Fruit fly (Drosophila melanogaster): ENCODE results near the gene FucT6.

FucT6 gene

dm6 chrX:11716731-11717326 lies 7.1 kb upstream of the FucT6 start, which contains the start of gene prtp (continued):
- no peak for TF ChIP-seq aop (GFP tag; IDR thresholded peaks at IDR 0.05)
- TF ChIP-seq repo (GFP tag; optimal IDR thresholded peaks at IDR 0.05), result no peak
- peak; percentile 21; the same call in 1 of the 2 replicates for TF ChIP-seq amos (GFP tag; IDR thresholded peaks at IDR 0.05; ENCODE audit: partially characterized antibody)
- TF ChIP-seq sens-2 (GFP tag; IDR thresholded peaks at IDR 0.05), result no peak
- no peak for TF ChIP-seq CG12104 (GFP tag; optimal IDR thresholded peaks at IDR 0.05)
- no peak for TF ChIP-seq CG6254 (GFP tag; optimal IDR thresholded peaks at IDR 0.05)
- TF ChIP-seq Ravus (GFP tag; IDR thresholded peaks at IDR 0.05), result no peak
- no peak for TF ChIP-seq CG2120 (GFP tag; optimal IDR thresholded peaks at IDR 0.05)
- no peak for TF ChIP-seq CG30403 (GFP tag; optimal IDR thresholded peaks at IDR 0.05)
- TF ChIP-seq CG34422 (GFP tag; IDR thresholded peaks at IDR 0.05), result no peak
- no peak for TF ChIP-seq Gsc (GFP tag; IDR thresholded peaks at IDR 0.05)
- TF ChIP-seq Meics (GFP tag; optimal IDR thresholded peaks at IDR 0.05), result no peak
- TF ChIP-seq CG4854 (GFP tag; optimal IDR thresholded peaks at IDR 0.05), result no peak
- TF ChIP-seq CG34224 (GFP tag; IDR thresholded peaks at IDR 0.05; ENCODE audit: partially characterized antibody), result no peak
- peak; percentile 37 for TF ChIP-seq corto (GFP tag; optimal IDR thresholded peaks at IDR 0.05)
- TF ChIP-seq grn (GFP tag; optimal IDR thresholded peaks at IDR 0.05), result no peak
- TF ChIP-seq CG5953 (GFP tag; IDR thresholded peaks at IDR 0.05), result no peak
- TF ChIP-seq CG14014 (GFP tag; IDR thresholded peaks at IDR 0.05), result no peak
- TF ChIP-seq PHDP (tag; optimal IDR thresholded peaks at IDR 0.05), result no peak
- no peak for TF ChIP-seq H15 (GFP tag; IDR thresholded peaks at IDR 0.05)
- TF ChIP-seq zf30C (GFP tag; optimal IDR thresholded peaks at IDR 0.05), result no peak
- peak; percentile 43; the same call in 1 of the 2 replicates for TF ChIP-seq Xrp1 (GFP tag; IDR thresholded peaks at IDR 0.05)
- peak; percentile 71 for TF ChIP-seq CG14710 (tag; optimal IDR thresholded peaks at IDR 0.05)
- TF ChIP-seq CG10267 (tag; optimal IDR thresholded peaks at IDR 0.05), result peak; percentile 50
- TF ChIP-seq zen (tag; optimal IDR thresholded peaks at IDR 0.05), result no peak
- TF ChIP-seq her (GFP tag; optimal IDR thresholded peaks at IDR 0.05), result no peak
- TF ChIP-seq emc (GFP tag; optimal IDR thresholded peaks at IDR 0.05), result no peak
- TF ChIP-seq CG18599 (GFP tag; optimal IDR thresholded peaks at IDR 0.05), result no peak
- no peak for TF ChIP-seq Dip3 (GFP tag; optimal IDR thresholded peaks at IDR 0.05)
- peak; percentile 16 for TF ChIP-seq unpg (GFP tag; optimal IDR thresholded peaks at IDR 0.05)
- no peak for TF ChIP-seq CG31224 (GFP tag; IDR thresholded peaks at IDR 0.05)
- no peak for TF ChIP-seq CG14050 (GFP tag; IDR thresholded peaks at IDR 0.05)
- TF ChIP-seq nmo (GFP tag; optimal IDR thresholded peaks at IDR 0.05), result peak; percentile 24
- TF ChIP-seq CG6272 (GFP tag; IDR thresholded peaks at IDR 0.05), result no peak
- no peak for TF ChIP-seq en (GFP tag; optimal IDR thresholded peaks at IDR 0.05)
- no peak for TF ChIP-seq D (optimal IDR thresholded peaks at IDR 0.05)
- no peak for TF ChIP-seq D (GFP tag; optimal IDR thresholded peaks at IDR 0.05)
- no peak for TF ChIP-seq da (GFP tag; optimal IDR thresholded peaks at IDR 0.05)
- no peak for TF ChIP-seq CG11696 (GFP tag; IDR thresholded peaks at IDR 0.05)
- no peak for TF ChIP-seq CG4707 (GFP tag; optimal IDR thresholded peaks at IDR 0.05)
- TF ChIP-seq CG6791 (GFP tag; IDR thresholded peaks at IDR 0.05; ENCODE audit: partially characterized antibody), result 0 out of 3 replicates have a peak, but pooled peaks have one; percentile 56
- no peak for TF ChIP-seq CG2129 (GFP tag; IDR thresholded peaks at IDR 0.05; ENCODE audit: partially characterized antibody)
- TF ChIP-seq sim (GFP tag; IDR thresholded peaks at IDR 0.05), result no peak
- TF ChIP-seq Mes4 (GFP tag; optimal IDR thresholded peaks at IDR 0.05), result no peak
- no peak for TF ChIP-seq CG11723 (GFP tag; optimal IDR thresholded peaks at IDR 0.05)
- TF ChIP-seq Scr (GFP tag; IDR thresholded peaks at IDR 0.05; ENCODE audit: partially characterized antibody), result peak; percentile 69
- no peak for TF ChIP-seq CG43689 (GFP tag; IDR thresholded peaks at IDR 0.05)
- no peak for TF ChIP-seq disco-r (GFP tag; optimal IDR thresholded peaks at IDR 0.05)
- TF ChIP-seq CTCF (GFP tag; optimal IDR thresholded peaks at IDR 0.05), result peak; percentile 4
- no peak for TF ChIP-seq CG10209 (GFP tag; optimal IDR thresholded peaks at IDR 0.05)
- TF ChIP-seq lov (optimal IDR thresholded peaks at IDR 0.05), result no peak
- no peak for TF ChIP-seq lov (GFP tag; IDR thresholded peaks at IDR 0.05)

Data from whole organism, embryonic.